Fruit fly (Drosophila melanogaster) whole organism, pupa: ENCODE data around the gene AnxB10.
"Not testable (repeated sequence)": the region's sequence is repeated elsewhere in the genome, so short reads cannot be mapped to it uniquely, and the experiment has no call there.

Source experiments
- CG13204 ChIP-seq: fragments of 200-800 bp; sonication (Bioruptor generic); optimal IDR thresholded peaks from 2 replicates; lab custom pipeline; 2018; ENCODE audit warnings: missing biosample characterization, mild to moderate bottlenecking, missing genetic modification characterization, moderate library complexity
- CG32121 ChIP-seq: fragments of 200-800 bp; sonication (Bioruptor generic); IDR thresholded peaks from 2 replicates; pipeline ENCODE4 v1.3.6; 2022; ENCODE audit warnings: missing biosample characterization, missing genetic modification characterization
- CG34367 ChIP-seq: fragments of 200-800 bp; sonication (Bioruptor generic); optimal IDR thresholded peaks from 2 replicates; lab custom pipeline; 2018; ENCODE audit warnings: missing biosample characterization, mild to moderate bottlenecking, missing genetic modification characterization
- CG4496 ChIP-seq: fragments of 200-800 bp; sonication (Bioruptor generic); IDR thresholded peaks from 3 replicates; pipeline ENCODE4 v1.3.6; 2022; ENCODE audit warnings: missing biosample characterization, missing genetic modification characterization
- CG9948 ChIP-seq: fragments of 200-800 bp; sonication (Bioruptor generic); optimal IDR thresholded peaks from 2 replicates; lab custom pipeline; 2018; ENCODE audit warnings: missing biosample characterization, mild to moderate bottlenecking, missing genetic modification characterization, moderate library complexity
- Ets98B ChIP-seq: fragments of 200-800 bp; sonication (Bioruptor generic); IDR thresholded peaks from 2 replicates; pipeline ENCODE4 v1.3.6; 2022; ENCODE audit warnings: missing biosample characterization, missing genetic modification characterization
- Pif1B ChIP-seq: fragments of 200-800 bp; sonication (Bioruptor generic); optimal IDR thresholded peaks from 3 replicates; lab custom pipeline; 2016; ENCODE audit warnings: missing biosample characterization, missing genetic modification characterization
- fd96Ca ChIP-seq: fragments of 200-800 bp; sonication (Bioruptor generic); IDR thresholded peaks from 3 replicates; pipeline ENCODE4 v1.3.6; 2022; ENCODE audit warnings: missing biosample characterization, missing genetic modification characterization
- gl ChIP-seq: fragments of 200-800 bp; sonication (Bioruptor generic); optimal IDR thresholded peaks from 2 replicates; lab custom pipeline; 2018; ENCODE audit warnings: missing biosample characterization, mild to moderate bottlenecking, missing genetic modification characterization
- rn ChIP-seq: fragments of 200-800 bp; sonication (Bioruptor generic); IDR thresholded peaks from 2 replicates; pipeline ENCODE4 v1.3.6; 2022; ENCODE audit warnings: missing biosample characterization, missing genetic modification characterization

DNA sequence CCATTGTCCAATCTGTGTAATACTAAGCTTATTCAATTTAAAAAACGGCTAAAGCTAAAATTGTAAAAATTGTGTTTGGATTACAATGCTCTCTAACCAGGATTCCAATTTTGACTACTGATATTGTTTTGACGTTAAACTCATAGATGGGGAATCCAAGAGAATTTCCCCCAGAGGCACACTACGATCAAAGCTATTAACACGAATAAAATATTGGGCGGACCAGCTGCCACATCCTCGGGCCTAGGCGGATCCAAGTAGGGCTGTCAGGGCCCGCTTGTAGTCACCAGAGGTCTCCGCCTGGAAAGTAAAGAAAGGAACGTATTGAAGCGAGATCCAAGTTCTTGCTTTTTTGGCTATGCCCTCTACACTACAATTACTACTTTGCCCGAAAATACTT lies 28.5 kb upstream of the AnxB10 start, which contains the start of gene SdicA:
- not testable (repeated sequence) for TF ChIP-seq CG34367; CG13204 (GFP tag; lab: Kevin White, UChicago); Pif1B (GFP tag; lab: Kevin White, UChicago); CG4496 (GFP tag; lab: Robert Waterston, UW); Ets98B (GFP tag; lab: Robert Waterston, UW); fd96Ca (GFP tag; lab: Robert Waterston, UW); rn (GFP tag; lab: Robert Waterston, UW); CG32121 (GFP tag; lab: Robert Waterston, UW); gl (tag; lab: Kevin White, UChicago); CG9948 (tag; lab: Kevin White, UChicago)
